Fruit fly (Drosophila melanogaster) whole organism, pupa: Measurements from ENCODE around the gene CG32483.

Source experiments
- CG12605 ChIP-seq: fragments of 200-800 bp; sonication (Bioruptor generic); IDR thresholded peaks from 2 replicates; pipeline ENCODE4 v1.3.6; 2022; ENCODE audit warnings: missing biosample characterization, missing genetic modification characterization
- CG14655 ChIP-seq: fragments of 200-800 bp; sonication (Bioruptor generic); optimal IDR thresholded peaks from 3 replicates; lab custom pipeline; 2017; ENCODE audit warnings: mild to moderate bottlenecking, missing biosample characterization, missing genetic modification reagents, missing genetic modification characterization

- peak; percentile 41 for TF ChIP-seq CG12605 (GFP tag; lab: Robert Waterston, UW)
- TF ChIP-seq CG14655 (GFP tag; lab: Kevin White, UChicago), result peak; percentile 68
Measured at dm6 chr3L:735948-736347, 46.1 kb upstream of the CG32483 start.
